Fruit fly (Drosophila melanogaster) whole organism, pupa: ENCODE results near the gene CG10479.

ENCODE experiments used
- CG10348 ChIP-seq: fragments of 200-800 bp; sonication (Bioruptor generic); IDR thresholded peaks from 2 replicates; pipeline ENCODE4 v1.3.6; 2022; ENCODE audit warnings: missing biosample characterization, missing genetic modification characterization
- CG12605 ChIP-seq: fragments of 200-800 bp; sonication (Bioruptor generic); IDR thresholded peaks from 2 replicates; pipeline ENCODE4 v1.3.6; 2022; ENCODE audit warnings: missing biosample characterization, missing genetic modification characterization
- CG13204 ChIP-seq: fragments of 200-800 bp; sonication (Bioruptor generic); optimal IDR thresholded peaks from 2 replicates; lab custom pipeline; 2018; ENCODE audit warnings: missing biosample characterization, mild to moderate bottlenecking, missing genetic modification characterization, moderate library complexity
- CG14655 ChIP-seq: fragments of 200-800 bp; sonication (Bioruptor generic); optimal IDR thresholded peaks from 3 replicates; lab custom pipeline; 2017; ENCODE audit warnings: mild to moderate bottlenecking, missing biosample characterization, missing genetic modification reagents, missing genetic modification characterization
- CG15710 ChIP-seq: fragments of 200-800 bp; sonication (Bioruptor generic); optimal IDR thresholded peaks from 2 replicates; lab custom pipeline; 2018; ENCODE audit warnings: missing biosample characterization, mild to moderate bottlenecking, missing genetic modification characterization, moderate library complexity
- CG17806 ChIP-seq: fragments of 200-800 bp; sonication (Bioruptor generic); optimal IDR thresholded peaks from 2 replicates; lab custom pipeline; 2018; ENCODE audit warnings: missing biosample characterization, mild to moderate bottlenecking, missing genetic modification characterization, moderate library complexity
- CG32121 ChIP-seq: fragments of 200-800 bp; sonication (Bioruptor generic); IDR thresholded peaks from 2 replicates; pipeline ENCODE4 v1.3.6; 2022; ENCODE audit warnings: missing biosample characterization, missing genetic modification characterization
- CG34367 ChIP-seq: fragments of 200-800 bp; sonication (Bioruptor generic); optimal IDR thresholded peaks from 2 replicates; lab custom pipeline; 2018; ENCODE audit warnings: missing biosample characterization, mild to moderate bottlenecking, missing genetic modification characterization
- CG4496 ChIP-seq: fragments of 200-800 bp; sonication (Bioruptor generic); IDR thresholded peaks from 3 replicates; pipeline ENCODE4 v1.3.6; 2022; ENCODE audit warnings: missing biosample characterization, missing genetic modification characterization
- CG8159 ChIP-seq: fragments of 200-800 bp; sonication (Bioruptor generic); optimal IDR thresholded peaks from 3 replicates; lab custom pipeline; 2018; ENCODE audit warnings: missing biosample characterization, mild to moderate bottlenecking, missing genetic modification characterization, moderate library complexity
- CG8301 ChIP-seq: fragments of 200-800 bp; sonication (Bioruptor generic); optimal IDR thresholded peaks from 2 replicates; lab custom pipeline; 2018; ENCODE audit warnings: missing biosample characterization, mild to moderate bottlenecking, missing genetic modification characterization
- CG9948 ChIP-seq: fragments of 200-800 bp; sonication (Bioruptor generic); optimal IDR thresholded peaks from 2 replicates; lab custom pipeline; 2018; ENCODE audit warnings: missing biosample characterization, mild to moderate bottlenecking, missing genetic modification characterization, moderate library complexity
- D1 ChIP-seq: fragments of 200-800 bp; sonication (Bioruptor generic); optimal IDR thresholded peaks from 2 replicates; lab custom pipeline; 2018; ENCODE audit warnings: missing biosample characterization, mild to moderate bottlenecking, missing genetic modification characterization, moderate library complexity
- EcR ChIP-seq: fragments of 200-800 bp; sonication (Bioruptor generic); optimal IDR thresholded peaks from 3 replicates; lab custom pipeline; 2019; ENCODE audit warnings: missing biosample characterization, missing genetic modification characterization, mild to moderate bottlenecking, moderate library complexity, missing genetic modification reagents
- Ets98B ChIP-seq: fragments of 200-800 bp; sonication (Bioruptor generic); IDR thresholded peaks from 2 replicates; pipeline ENCODE4 v1.3.6; 2022; ENCODE audit warnings: missing biosample characterization, missing genetic modification characterization
- Pif1A ChIP-seq: fragments of 200-800 bp; sonication (Bioruptor generic); optimal IDR thresholded peaks from 3 replicates; lab custom pipeline; 2016; ENCODE audit warnings: missing biosample characterization, missing genetic modification characterization
- Pif1B ChIP-seq: fragments of 200-800 bp; sonication (Bioruptor generic); optimal IDR thresholded peaks from 3 replicates; lab custom pipeline; 2016; ENCODE audit warnings: missing biosample characterization, missing genetic modification characterization
- Snoo ChIP-seq: fragments of 200-800 bp; sonication (Bioruptor generic); optimal IDR thresholded peaks from 3 replicates; lab custom pipeline; 2017; ENCODE audit warnings: missing biosample characterization, mild to moderate bottlenecking, missing genetic modification characterization, inconsistent platforms
- fd96Ca ChIP-seq: fragments of 200-800 bp; sonication (Bioruptor generic); IDR thresholded peaks from 3 replicates; pipeline ENCODE4 v1.3.6; 2022; ENCODE audit warnings: missing biosample characterization, missing genetic modification characterization
- gl ChIP-seq: fragments of 200-800 bp; sonication (Bioruptor generic); optimal IDR thresholded peaks from 2 replicates; lab custom pipeline; 2018; ENCODE audit warnings: missing biosample characterization, mild to moderate bottlenecking, missing genetic modification characterization
- rn ChIP-seq: fragments of 200-800 bp; sonication (Bioruptor generic); IDR thresholded peaks from 2 replicates; pipeline ENCODE4 v1.3.6; 2022; ENCODE audit warnings: missing biosample characterization, missing genetic modification characterization

Gene CG10479

DNA sequence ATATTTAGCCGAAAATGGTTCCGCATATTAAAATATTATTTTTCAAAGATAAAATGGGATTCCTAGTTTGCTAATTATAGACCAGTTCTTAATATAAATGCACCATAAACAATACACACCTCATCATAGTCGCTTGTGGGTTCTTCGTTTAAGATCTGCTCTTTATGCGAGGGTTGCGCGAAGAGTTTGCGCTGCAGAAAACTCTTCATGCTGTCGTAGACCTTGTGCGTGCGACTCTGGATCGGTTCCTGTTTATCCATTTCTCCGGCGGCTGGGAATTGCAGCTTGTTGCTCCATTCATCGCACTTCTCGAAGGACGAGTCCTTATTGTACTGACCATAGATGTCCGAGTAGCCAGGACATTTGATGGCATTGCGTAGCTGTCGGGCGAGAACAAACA lies 7.1 kb downstream of the CG10479 start:
- TF ChIP-seq Pif1B (no peak), EcR (GFP tag; lab: Kevin White, UChicago) (no peak), CG14655 (GFP tag; lab: Kevin White, UChicago) (no peak), CG17806 (no peak), CG4496 (GFP tag; lab: Robert Waterston, UW) (no peak), D1 (no peak), Pif1A (GFP tag; lab: Kevin White, UChicago) (no peak), CG34367 (tag; lab: Kevin White, UChicago) (no peak), gl (no peak), fd96Ca (GFP tag; lab: Robert Waterston, UW) (no peak), rn (no peak), CG15710 (no peak), CG32121 (GFP tag; lab: Robert Waterston, UW) (no peak), CG8301 (tag; lab: Kevin White, UChicago) (no peak), CG9948 (tag; lab: Kevin White, UChicago) (no peak), Snoo (tag; lab: Kevin White, UChicago) (no peak), CG13204 (GFP tag; lab: Kevin White, UChicago) (no peak), CG12605 (GFP tag; lab: Robert Waterston, UW) (no peak)

- TF ChIP-seq rn = no peak
- peak; percentile 8 for TF ChIP-seq D1
- TF ChIP-seq CG14655 (GFP tag; lab: Kevin White, UChicago) = no peak
- TF ChIP-seq CG17806 = no peak
- no peak for TF ChIP-seq CG9948 (tag; lab: Kevin White, UChicago)
- no peak for TF ChIP-seq Ets98B (GFP tag; lab: Robert Waterston, UW)
- no peak for TF ChIP-seq CG8301 (tag; lab: Kevin White, UChicago)
- no peak for TF ChIP-seq CG34367 (tag; lab: Kevin White, UChicago)
Measured at dm6 chr3L:5966850-5967418, 8.9 kb downstream of the CG10479 start.

dm6 chr3L:5964399-5964798 lies 11.4 kb downstream of the CG10479 start:
- TF ChIP-seq CG4496 (GFP tag; lab: Robert Waterston, UW) (peak; percentile 23; the same call in 1 of the 3 replicates), CG13204 (GFP tag; lab: Kevin White, UChicago) (no peak), CG9948 (tag; lab: Kevin White, UChicago) (no peak), gl (no peak), Ets98B (GFP tag; lab: Robert Waterston, UW) (no peak), Pif1B (no peak), CG12605 (GFP tag; lab: Robert Waterston, UW) (no peak)

DNA sequence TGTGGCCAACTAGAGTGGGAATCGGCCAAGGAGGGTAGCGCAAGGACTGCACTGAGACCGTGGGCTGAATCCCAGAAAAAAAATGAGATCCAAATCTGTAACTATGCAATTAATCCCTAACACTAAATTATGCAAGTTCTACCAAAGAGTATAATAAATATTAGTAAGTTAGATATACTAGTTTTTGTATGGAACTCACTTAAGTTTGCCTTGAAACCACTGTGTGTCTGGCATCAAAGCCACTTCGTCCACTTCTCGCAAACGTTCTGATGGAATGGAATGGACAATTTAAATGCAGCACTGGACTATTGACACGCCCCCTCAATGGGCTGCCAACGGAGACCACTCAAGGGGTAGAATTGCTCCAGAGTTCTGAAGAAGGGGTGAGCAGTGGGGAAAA lies 17.7 kb downstream of the CG10479 start:
- TF ChIP-seq CG15710 (peak; percentile 13), CG32121 (GFP tag; lab: Robert Waterston, UW) (no peak), CG10348 (no peak), Pif1A (GFP tag; lab: Kevin White, UChicago) (no peak), CG17806 (peak; percentile 35), CG8301 (tag; lab: Kevin White, UChicago) (peak; percentile 19), CG14655 (GFP tag; lab: Kevin White, UChicago) (peak; percentile 41), gl (no peak), CG8159 (peak; percentile 5), CG13204 (GFP tag; lab: Kevin White, UChicago) (no peak), Pif1B (no peak), fd96Ca (GFP tag; lab: Robert Waterston, UW) (no peak), CG4496 (GFP tag; lab: Robert Waterston, UW) (no peak), Snoo (tag; lab: Kevin White, UChicago) (no peak), rn (no peak)

DNA sequence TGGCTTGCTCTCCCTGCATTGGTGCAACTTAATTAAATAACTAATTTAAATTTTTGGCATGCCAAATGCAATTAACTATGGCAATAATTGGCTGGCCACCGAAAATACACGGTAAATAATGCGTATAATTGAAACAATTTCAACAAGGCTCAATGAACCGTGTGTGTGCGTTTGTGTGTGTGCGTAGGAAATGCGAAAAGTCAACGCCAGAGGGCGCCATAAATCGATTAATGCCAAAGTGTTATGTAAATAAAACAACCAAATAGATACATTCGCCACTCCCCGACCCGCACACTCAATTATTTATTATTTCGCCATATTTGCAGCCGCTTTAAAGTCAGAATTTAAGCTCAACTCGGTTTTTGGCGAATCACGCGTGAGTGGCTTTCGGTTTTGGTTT lies 18.6 kb downstream of the CG10479 start:
- TF ChIP-seq Ets98B (GFP tag; lab: Robert Waterston, UW) = no peak
- no peak for TF ChIP-seq Pif1A (GFP tag; lab: Kevin White, UChicago)
- no peak for TF ChIP-seq D1
- no peak for TF ChIP-seq CG8159
- no peak for TF ChIP-seq Pif1B
- TF ChIP-seq CG10348 = no peak
- no peak for TF ChIP-seq CG15710
- no peak for TF ChIP-seq CG8301 (tag; lab: Kevin White, UChicago)
- TF ChIP-seq CG17806 = no peak
- no peak for TF ChIP-seq CG13204 (GFP tag; lab: Kevin White, UChicago)
- TF ChIP-seq CG14655 (GFP tag; lab: Kevin White, UChicago) = no peak
- no peak for TF ChIP-seq rn
- TF ChIP-seq CG9948 (tag; lab: Kevin White, UChicago) = no peak
- no peak for TF ChIP-seq CG34367 (tag; lab: Kevin White, UChicago)
- no peak for TF ChIP-seq CG32121 (GFP tag; lab: Robert Waterston, UW)
- no peak for TF ChIP-seq CG12605 (GFP tag; lab: Robert Waterston, UW)
- no peak for TF ChIP-seq EcR (GFP tag; lab: Kevin White, UChicago)
- no peak for TF ChIP-seq gl
- no peak for TF ChIP-seq Snoo (tag; lab: Kevin White, UChicago)
- TF ChIP-seq, all 21 proteins: peak for 0

dm6 chr3L:5954942-5955341 lies 20.9 kb downstream of the CG10479 start:
- TF ChIP-seq fd96Ca (GFP tag; lab: Robert Waterston, UW) = no peak
- TF ChIP-seq CG13204 (GFP tag; lab: Kevin White, UChicago) = peak; percentile 49

dm6 chr3L:5952537-5952936 lies 23.3 kb downstream of the CG10479 start:
- peak; percentile 41; the same call in 1 of the 2 replicates for TF ChIP-seq CG12605 (GFP tag; lab: Robert Waterston, UW)
- peak; percentile 20; the same call in 1 of the 2 replicates for TF ChIP-seq Ets98B (GFP tag; lab: Robert Waterston, UW)
- no peak for TF ChIP-seq CG17806
- TF ChIP-seq fd96Ca (GFP tag; lab: Robert Waterston, UW) = 0 out of 3 replicates have a peak, but pooled peaks have one; percentile 31
- TF ChIP-seq CG13204 (GFP tag; lab: Kevin White, UChicago) = peak; percentile 56
- TF ChIP-seq CG4496 (GFP tag; lab: Robert Waterston, UW) = no peak
- peak; percentile 23 for TF ChIP-seq EcR (GFP tag; lab: Kevin White, UChicago)
- TF ChIP-seq Pif1A (GFP tag; lab: Kevin White, UChicago) = no peak
- TF ChIP-seq, all 21 proteins: peak for 5
